Worm (Caenorhabditis elegans) whole organism, young adult: ENCODE results near the gene R10E4.3.

Experiments used
- B0035.1 ChIP-seq: sonication (generic microtip); optimal IDR thresholded peaks from 2 replicates; lab custom pipeline; 2016; ENCODE audit warnings: missing genetic modification characterization, mild to moderate bottlenecking, missing compliant biosample characterization, missing genotype, missing genetic modification reagents
- B0336.3 ChIP-seq: fragments of 200-800 bp; sonication (Bioruptor generic); IDR thresholded peaks from 2 replicates; pipeline ENCODE4 v1.3.6; 2022; ENCODE audit warnings: missing genetic modification characterization, missing compliant biosample characterization
- F23B12.7 ChIP-seq: sonication (generic microtip); optimal IDR thresholded peaks from 2 replicates; lab custom pipeline; 2017; ENCODE audit warnings: missing genetic modification characterization, mild to moderate bottlenecking, missing compliant biosample characterization, antibody characterized with exemption, moderate library complexity; ENCODE audit not compliant: insufficient read depth
- F37B4.10 ChIP-seq: fragments of 200-800 bp; sonication (Bioruptor generic); IDR thresholded peaks from 2 replicates; pipeline ENCODE4 v1.3.6; 2022; ENCODE audit warnings: missing genetic modification characterization, missing compliant biosample characterization
- F57C9.4 ChIP-seq: sonication (generic microtip); optimal IDR thresholded peaks from 2 replicates; lab custom pipeline; 2017; ENCODE audit warnings: mild to moderate bottlenecking, missing genetic modification characterization, missing compliant biosample characterization
- T07F8.4 ChIP-seq: sonication (generic microtip); optimal IDR thresholded peaks from 2 replicates; lab custom pipeline; 2016; ENCODE audit warnings: mild to moderate bottlenecking, missing genetic modification characterization, moderate library complexity, missing compliant biosample characterization
- aptf-2 ChIP-seq: fragments of 200-800 bp; sonication (Bioruptor generic); conservative IDR thresholded peaks from 2 replicates; pipeline ENCODE4 v1.3.6; 2022; ENCODE audit warnings: missing genetic modification reagents, missing genetic modification characterization, missing compliant biosample characterization
- atf-7 ChIP-seq: sonication (generic microtip); optimal IDR thresholded peaks from 2 replicates; lab custom pipeline; 2017; ENCODE audit warnings: mild to moderate bottlenecking, missing genetic modification characterization, missing compliant biosample characterization
- attf-5 ChIP-seq: fragments of 200-800 bp; sonication (Bioruptor generic); optimal IDR thresholded peaks from 2 replicates; lab custom pipeline; 2018; ENCODE audit warnings: mild to moderate bottlenecking, missing genetic modification characterization, missing compliant biosample characterization
- bed-1 ChIP-seq: fragments of 200-800 bp; sonication (Bioruptor generic); IDR thresholded peaks from 2 replicates; pipeline ENCODE4 v1.3.6; 2022; ENCODE audit warnings: missing genetic modification reagents, missing genetic modification characterization, missing compliant biosample characterization
- ceh-27 ChIP-seq: fragments of 200-800 bp; sonication (Bioruptor generic); optimal IDR thresholded peaks from 2 replicates; lab custom pipeline; 2018; ENCODE audit warnings: mild to moderate bottlenecking, missing genetic modification characterization, moderate library complexity, missing compliant biosample characterization
- egl-44 ChIP-seq: fragments of 200-800 bp; sonication (Bioruptor generic); IDR thresholded peaks from 2 replicates; pipeline ENCODE4 v1.3.6; 2022; ENCODE audit warnings: missing genetic modification reagents, missing genetic modification characterization, missing compliant biosample characterization
- egrh-3 ChIP-seq: fragments of 200-800 bp; sonication (Bioruptor generic); IDR thresholded peaks from 2 replicates; pipeline ENCODE4 v1.3.6; 2022; ENCODE audit warnings: missing genetic modification reagents, missing genetic modification characterization, missing compliant biosample characterization
- him-1 ChIP-seq: sonication (generic microtip); optimal IDR thresholded peaks from 2 replicates; lab custom pipeline; 2016; ENCODE audit warnings: missing genotype, missing genetic modification reagents, missing genetic modification characterization, missing compliant biosample characterization
- hmg-1.2 ChIP-seq: fragments of 200-800 bp; sonication (Bioruptor generic); IDR thresholded peaks from 2 replicates; pipeline ENCODE4 v1.3.6; 2022; ENCODE audit warnings: missing genetic modification reagents, missing genetic modification characterization, missing compliant biosample characterization
- hsf-1 ChIP-seq: fragments of 200-800 bp; sonication (Bioruptor generic); IDR thresholded peaks from 2 replicates; pipeline ENCODE4 v1.3.6; 2022; ENCODE audit warnings: missing genetic modification reagents, missing genetic modification characterization, missing compliant biosample characterization
- let-526 ChIP-seq: fragments of 200-800 bp; sonication (Bioruptor generic); IDR thresholded peaks from 2 replicates; pipeline ENCODE4 v1.3.6; 2022; ENCODE audit warnings: missing genetic modification reagents, missing genetic modification characterization, missing compliant biosample characterization
- let-607 ChIP-seq, 2 experiments: fragments of 200-800 bp in 1 of 2; sonication (Bioruptor generic) in 1 of 2; sonication (generic microtip) in 1 of 2; optimal IDR thresholded peaks; 2 replicates each; lab custom pipeline; 2016 to 2018; ENCODE audit warnings: mild to moderate bottlenecking in 2 of 2, missing compliant biosample characterization in 2 of 2, missing genetic modification characterization in 2 of 2, moderate library complexity in 2 of 2, missing genotype in 1 of 2
- lin-26 ChIP-seq: fragments of 200-800 bp; sonication (Bioruptor generic); IDR thresholded peaks from 2 replicates; pipeline ENCODE4 v1.3.6; 2022; ENCODE audit warnings: missing genetic modification reagents, missing genetic modification characterization, missing compliant biosample characterization
- lin-40 ChIP-seq: sonication (generic microtip); optimal IDR thresholded peaks from 2 replicates; lab custom pipeline; 2016; ENCODE audit warnings: missing genetic modification characterization, mild to moderate bottlenecking, missing compliant biosample characterization, missing genotype, missing genetic modification reagents
- lin-54 ChIP-seq: fragments of 200-800 bp; sonication (Bioruptor generic); optimal IDR thresholded peaks from 2 replicates; lab custom pipeline; 2018; ENCODE audit warnings: mild to moderate bottlenecking, missing genetic modification characterization, missing compliant biosample characterization
- lsy-27 ChIP-seq: sonication (generic microtip); optimal IDR thresholded peaks from 2 replicates; lab custom pipeline; 2017; ENCODE audit warnings: missing genetic modification characterization, mild to moderate bottlenecking, missing compliant biosample characterization, antibody characterized with exemption, missing genotype, borderline replicate concordance; ENCODE audit not compliant: insufficient read depth
- madf-10 ChIP-seq: sonication (generic microtip); optimal IDR thresholded peaks from 2 replicates; lab custom pipeline; 2016; ENCODE audit warnings: mild to moderate bottlenecking, missing genetic modification characterization, missing compliant biosample characterization
- madf-6 ChIP-seq: fragments of 200-800 bp; sonication (Bioruptor generic); IDR thresholded peaks from 2 replicates; pipeline ENCODE4 v1.3.6; 2022; ENCODE audit warnings: missing genetic modification reagents, missing genetic modification characterization, missing compliant biosample characterization
- nfyb-1 ChIP-seq: fragments of 200-800 bp; sonication (Bioruptor generic); IDR thresholded peaks from 2 replicates; pipeline ENCODE4 v1.3.6; 2022; ENCODE audit warnings: missing genetic modification reagents, missing genetic modification characterization, missing compliant biosample characterization
- nhr-179 ChIP-seq: sonication (generic microtip); optimal IDR thresholded peaks from 2 replicates; lab custom pipeline; 2016; ENCODE audit warnings: mild to moderate bottlenecking, missing genetic modification characterization, missing compliant biosample characterization
- nhr-90 ChIP-seq: sonication (generic microtip); optimal IDR thresholded peaks from 2 replicates; lab custom pipeline; 2016; ENCODE audit warnings: missing genotype, mild to moderate bottlenecking, missing genetic modification characterization, missing compliant biosample characterization
- pha-4 ChIP-seq: fragments of 150-350 bp; sonication (generic microtip); optimal IDR thresholded peaks from 2 replicates; lab custom pipeline; 2014; ENCODE audit warnings: missing biosample characterization, missing genetic modification reagents, missing genetic modification characterization
- rcor-1 ChIP-seq: fragments of 200-800 bp; sonication (Bioruptor generic); IDR thresholded peaks from 2 replicates; pipeline ENCODE4 v1.3.6; 2022; ENCODE audit warnings: missing genetic modification reagents, missing genetic modification characterization, missing compliant biosample characterization
- sdz-38 ChIP-seq: sonication (generic microtip); optimal IDR thresholded peaks from 2 replicates; lab custom pipeline; 2016; ENCODE audit warnings: missing genotype, missing genetic modification characterization, missing compliant biosample characterization
- snpc-4 ChIP-seq, 5 experiments: fragments of 150-350 bp in 1 of 5; sonication (generic microtip) in 4 of 5; optimal IDR thresholded peaks; 2 replicates each; lab custom pipeline; 2014 to 2018; ENCODE audit warnings: missing genetic modification characterization in 5 of 5, missing biosample characterization in 3 of 5, antibody characterized with exemption in 2 of 5, mild to moderate bottlenecking in 2 of 5, missing compliant biosample characterization in 2 of 5, missing genotype in 2 of 5, moderate library complexity in 2 of 5, missing genetic modification reagents in 1 of 5
- unc-62 ChIP-seq: fragments of 150-350 bp; optimal IDR thresholded peaks from 2 replicates; lab custom pipeline; 2014; ENCODE audit warnings: missing biosample characterization, missing genetic modification reagents, missing genetic modification characterization
- zim-3 ChIP-seq: sonication (generic microtip); optimal IDR thresholded peaks from 2 replicates; lab custom pipeline; 2017; ENCODE audit warnings: mild to moderate bottlenecking, missing genetic modification characterization, moderate library complexity, missing compliant biosample characterization
- ztf-25 ChIP-seq: fragments of 200-800 bp; sonication (Bioruptor generic); IDR thresholded peaks from 2 replicates; pipeline ENCODE4 v1.3.6; 2022; ENCODE audit warnings: missing genetic modification reagents, missing genetic modification characterization, missing compliant biosample characterization
- ztf-26 ChIP-seq: sonication (generic microtip); optimal IDR thresholded peaks from 2 replicates; lab custom pipeline; 2017; ENCODE audit warnings: missing genetic modification characterization, missing compliant biosample characterization
- ztf-3 ChIP-seq: fragments of 200-800 bp; sonication (Bioruptor generic); optimal IDR thresholded peaks from 2 replicates; lab custom pipeline; 2018; ENCODE audit warnings: mild to moderate bottlenecking, missing genetic modification characterization, missing compliant biosample characterization

R10E4.3 gene

ce11 chrIII:4237660-4238059 is 49.6 kb downstream of the R10E4.3 start (continued):
- TF ChIP-seq sdz-38 (tag; lab: Kevin White, UChicago) (no peak), zim-3 (tag; lab: Kevin White, UChicago) (no peak), pha-4 (tag; lab: Kevin White, UChicago) (peak; percentile 72), lin-40 (tag; lab: Kevin White, UChicago) (peak; percentile 93), ztf-3 (GFP tag; lab: Kevin White, UChicago) (peak; percentile 52), nhr-90 (tag; lab: Kevin White, UChicago) (peak; percentile 32), attf-5 (GFP tag; lab: Kevin White, UChicago) (peak; percentile 94), nhr-179 (tag; lab: Kevin White, UChicago) (no peak), madf-6 (GFP tag; lab: Robert Waterston, UW) (peak; percentile 42; the same call in 1 of the 2 replicates), madf-10 (tag; lab: Kevin White, UChicago) (peak; percentile 79), lin-26 (peak; percentile 57; the same call in 1 of the 2 replicates), egrh-3 (GFP tag; lab: Robert Waterston, UW) (peak; percentile 34; the same call in 1 of the 2 replicates), bed-1 (GFP tag; lab: Robert Waterston, UW) (no peak), ztf-25 (GFP tag; lab: Robert Waterston, UW) (no peak), B0336.3 (GFP tag; lab: Robert Waterston, UW) (peak; percentile 91), B0035.1 (tag; lab: Kevin White, UChicago) (peak; percentile 52), atf-7 (peak; percentile 91), snpc-4 (GFP tag; optimal IDR thresholded peaks at IDR 0.05; lab: Kevin White, UChicago) (no peak), snpc-4 (tag; optimal IDR thresholded peaks at IDR 0.05; lab: Kevin White, UChicago) (peak; percentile 28 to 66 (median 50)), unc-62 (peak; percentile 50), lin-54 (GFP tag; lab: Kevin White, UChicago) (peak; percentile 69), egl-44 (peak; percentile 72; the same call in 1 of the 2 replicates), let-526 (GFP tag; lab: Robert Waterston, UW) (peak; percentile 77), F23B12.7 (peak; percentile 33), lsy-27 (tag; lab: Kevin White, UChicago) (peak; percentile 28), nfyb-1 (GFP tag; lab: Robert Waterston, UW) (peak; percentile 86), ceh-27 (peak; percentile 79), F37B4.10 (GFP tag; lab: Robert Waterston, UW) (no peak), hmg-1.2 (GFP tag; lab: Robert Waterston, UW) (peak; percentile 97), rcor-1 (GFP tag; lab: Robert Waterston, UW) (peak; percentile 53), let-607 (tag; optimal IDR thresholded peaks at IDR 0.05; lab: Kevin White, UChicago) (peak; percentile 72), ztf-26 (tag; lab: Kevin White, UChicago) (peak; percentile 87)

ce11 chrIII:4236178-4236577 is 51.1 kb downstream of the R10E4.3 start:
- TF ChIP-seq F57C9.4 (tag; lab: Kevin White, UChicago) (no peak), aptf-2 (GFP tag; lab: Robert Waterston, UW) (no peak), madf-6 (GFP tag; lab: Robert Waterston, UW) (no peak), lin-40 (tag; lab: Kevin White, UChicago) (peak; percentile 25), hsf-1 (no peak), bed-1 (GFP tag; lab: Robert Waterston, UW) (no peak), hmg-1.2 (GFP tag; lab: Robert Waterston, UW) (peak; percentile 25; the same call in 1 of the 2 replicates), T07F8.4 (tag; lab: Kevin White, UChicago) (no peak), him-1 (tag; lab: Kevin White, UChicago) (no peak)
